Fruit fly (Drosophila melanogaster): ENCODE measurements around the gene CecC.
A peak's percentile ranks its signal among the peaks of the same experiment; 100 is the strongest.

CecC gene

DNA sequence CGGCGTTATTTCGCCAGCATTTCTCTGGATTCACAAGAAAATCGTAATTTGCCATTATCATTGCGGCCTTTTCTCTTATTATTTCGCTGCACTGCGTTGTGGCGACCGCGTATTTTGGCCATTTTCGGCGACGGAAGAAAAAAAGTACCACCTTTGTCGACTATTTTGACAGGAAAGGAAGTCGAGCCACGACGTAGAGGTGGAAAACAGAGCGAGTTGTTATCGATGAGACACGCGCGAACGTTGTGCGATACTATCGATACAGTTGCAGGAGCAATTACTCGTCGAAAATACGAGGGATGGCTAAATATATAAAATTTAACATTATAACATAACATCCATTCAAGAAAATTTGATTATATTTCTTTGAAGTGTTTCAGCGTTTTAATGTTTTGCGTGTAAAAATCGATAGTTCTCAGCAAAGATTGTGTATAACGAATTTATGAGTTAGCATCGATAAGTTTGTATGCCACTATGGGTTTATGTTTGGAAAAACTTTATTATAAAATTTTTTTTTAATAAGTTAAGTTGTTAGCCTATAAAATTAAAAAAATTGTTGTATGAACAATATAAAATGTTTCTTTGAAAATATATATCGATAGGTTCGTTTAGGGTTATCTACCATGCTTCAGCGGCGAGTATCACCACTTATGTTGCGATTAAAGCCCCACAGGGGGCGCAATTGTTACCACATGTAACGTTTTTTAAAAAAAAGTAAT lies 7.4 kb upstream of the CecC start, which contains the start of gene RpS7 (continued):
- TF ChIP-seq kni (GFP tag; optimal IDR thresholded peaks at IDR 0.05) (peak; percentile 82), Deaf1 (tag; optimal IDR thresholded peaks at IDR 0.05) (peak; percentile 35), Gug (GFP tag; IDR thresholded peaks at IDR 0.05) (peak; percentile 72; the same call in 3 of the 4 replicates), D (optimal IDR thresholded peaks at IDR 0.05) (no peak), D (GFP tag; optimal IDR thresholded peaks at IDR 0.05) (peak; percentile 46), CTCF (GFP tag; optimal IDR thresholded peaks at IDR 0.05) (peak; percentile 92), Max (GFP tag; optimal IDR thresholded peaks at IDR 0.05) (peak; percentile 25), ro (GFP tag; IDR thresholded peaks at IDR 0.05) (no peak), CG16815 (GFP tag; optimal IDR thresholded peaks at IDR 0.05) (no peak), CG3281 (GFP tag; optimal IDR thresholded peaks at IDR 0.05) (peak; percentile 83), CG3726 (GFP tag; IDR thresholded peaks at IDR 0.05) (peak; percentile 76), CG8924 (tag; optimal IDR thresholded peaks at IDR 0.05) (peak; percentile 62), ham (GFP tag; IDR thresholded peaks at IDR 0.05) (peak; percentile 66; the same call in 1 of the 2 replicates), CG12659 (GFP tag; optimal IDR thresholded peaks at IDR 0.05) (peak; percentile 70), CG14014 (GFP tag; IDR thresholded peaks at IDR 0.05) (peak; percentile 76), mirr (GFP tag; optimal IDR thresholded peaks at IDR 0.05) (peak; percentile 89), Taf1 (GFP tag; IDR thresholded peaks at IDR 0.05) (no peak; the same call in 1 of the 2 replicates), chif (GFP tag; optimal IDR thresholded peaks at IDR 0.05) (peak; percentile 18 to 39), Sry-δ (GFP tag; optimal IDR thresholded peaks at IDR 0.05) (peak; percentile 93), Optix (GFP tag; IDR thresholded peaks at IDR 0.05) (peak; percentile 69; the same call in 2 of the 3 replicates), Atf3 (GFP tag; optimal IDR thresholded peaks at IDR 0.05) (no peak), CG17328 (GFP tag; IDR thresholded peaks at IDR 0.05) (peak; percentile 83), tin (GFP tag; optimal IDR thresholded peaks at IDR 0.05) (peak; percentile 15), Hsf (GFP tag; optimal IDR thresholded peaks at IDR 0.05) (peak; percentile 60), CG5953 (GFP tag; IDR thresholded peaks at IDR 0.05) (peak; percentile 75), CG8765 (GFP tag; IDR thresholded peaks at IDR 0.05) (peak; percentile 50; the same call in 1 of the 2 replicates), CG17385 (GFP tag; optimal IDR thresholded peaks at IDR 0.05) (peak; percentile 83), CG3065 (GFP tag; optimal IDR thresholded peaks at IDR 0.05) (no peak), exex (tag; optimal IDR thresholded peaks at IDR 0.05) (peak; percentile 39), dimm (GFP tag; IDR thresholded peaks at IDR 0.05) (peak; percentile 18; the same call in 1 of the 2 replicates), ara (GFP tag; IDR thresholded peaks at IDR 0.05) (peak; percentile 61), CG8281 (tag; optimal IDR thresholded peaks at IDR 0.05) (peak; percentile 27), C15 (GFP tag; IDR thresholded peaks at IDR 0.05) (peak; percentile 53; the same call in 1 of the 3 replicates), ftz-f1 (GFP tag; optimal IDR thresholded peaks at IDR 0.05) (no peak), CG10209 (GFP tag; optimal IDR thresholded peaks at IDR 0.05) (peak; percentile 64), CG17361 (GFP tag; IDR thresholded peaks at IDR 0.05) (peak; percentile 92), chm (GFP tag; IDR thresholded peaks at IDR 0.05) (peak; percentile 85), trem (tag; optimal IDR thresholded peaks at IDR 0.05) (peak; percentile 34), CG10321 (GFP tag; IDR thresholded peaks at IDR 0.05) (peak; percentile 39; the same call in 1 of the 2 replicates), grau (tag; optimal IDR thresholded peaks at IDR 0.05) (peak; percentile 52), Mad (GFP tag; optimal IDR thresholded peaks at IDR 0.05) (peak; percentile 50), CG7928 (GFP tag; optimal IDR thresholded peaks at IDR 0.05) (no peak), knrl (GFP tag; IDR thresholded peaks at IDR 0.05; ENCODE audit: partially characterized antibody) (peak; percentile 99), kah (GFP tag; optimal IDR thresholded peaks at IDR 0.05) (peak; percentile 84), bcd (GFP tag; optimal IDR thresholded peaks at IDR 0.05) (peak; percentile 87), Asciz (GFP tag; optimal IDR thresholded peaks at IDR 0.05) (peak; percentile 78), CG15601 (tag; optimal IDR thresholded peaks at IDR 0.05) (peak; percentile 62), Awh (GFP tag; IDR thresholded peaks at IDR 0.05) (peak; percentile 83), NfI (GFP tag; optimal IDR thresholded peaks at IDR 0.05) (peak; percentile 87), klu (GFP tag; IDR thresholded peaks at IDR 0.05) (no peak), psq (GFP tag; optimal IDR thresholded peaks at IDR 0.05) (no peak)

All from whole organism, embryonic.